Worm (Caenorhabditis elegans): ENCODE data around the gene C16C8.9.

DNA sequence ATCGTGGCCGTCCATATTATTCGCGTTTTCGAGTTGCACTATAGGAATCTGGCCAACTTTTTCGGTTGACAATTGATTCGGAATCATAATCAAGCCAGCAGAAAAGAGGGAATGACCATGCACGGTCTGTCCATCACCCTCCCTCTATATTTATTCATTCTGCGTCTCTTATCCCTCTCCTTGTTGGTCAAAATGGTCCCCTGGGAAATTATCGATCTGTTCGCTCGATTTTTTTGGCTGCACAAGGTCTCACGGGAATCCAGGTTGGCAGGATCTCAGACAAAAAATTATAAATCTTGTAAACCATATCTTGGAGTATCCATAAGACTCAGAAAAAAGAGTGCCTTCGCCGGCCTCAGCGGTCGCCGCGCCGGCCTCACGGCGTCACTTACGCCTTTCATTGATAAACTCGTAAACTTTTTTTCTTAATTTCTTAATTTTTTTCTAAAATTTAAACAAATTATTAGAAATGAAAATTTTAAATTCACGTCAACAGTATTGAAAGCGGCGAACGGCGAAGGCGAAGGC lies 48.5 kb downstream of the C16C8.9 start, which contains the start of the genes F18A12.7 and F18A12.2:
- no peak for TF ChIP-seq him-1 (tag; optimal IDR thresholded peaks at IDR 0.05)
- no peak for TF ChIP-seq dao-5 (tag; optimal IDR thresholded peaks at IDR 0.05)

All from whole organism, L4/young adult.